ENCODE assay signal across 5 worm cellular contexts in genomic region chrIV:10858300-10859016, ce11.
TF ChIP-seq lines count a peak whose summit lies in the region.

TSS of gene T11G6.2 (minus strand) at chrIV:10858496.
TSS of gene hars-1 (plus strand) at chrIV:10858957.

TF ChIP-seq in whole organism, L1 larva, 84 proteins besides CTCF, POLR2A, EP300 and RAD21 (continued from another document):
- TF ChIP-seq C34B4.2 (tag; optimal IDR thresholded peaks at IDR 0.05; lab: Kevin White, UChicago) (no peak), ets-5 (GFP tag; IDR thresholded peaks at IDR 0.05; lab: Robert Waterston, UW) (no peak), ceh-82 (tag; optimal IDR thresholded peaks at IDR 0.05; lab: Kevin White, UChicago) (no peak)

TF ChIP-seq in whole organism, L2 larva, 48 proteins besides CTCF, POLR2A, EP300 and RAD21 (continued from another document):
- TF ChIP-seq nhr-129 (tag; optimal IDR thresholded peaks at IDR 0.05; lab: Kevin White, UChicago): peak; percentile 63
- TF ChIP-seq nhr-77 (tag; optimal IDR thresholded peaks at IDR 0.05; lab: Kevin White, UChicago): no peak
- TF ChIP-seq unc-55 (GFP tag; optimal IDR thresholded peaks at IDR 0.05; lab: Kevin White, UChicago): peak; percentile 47
- TF ChIP-seq elt-3 (tag; optimal IDR thresholded peaks at IDR 0.05; lab: Kevin White, UChicago): no peak
- no peak for TF ChIP-seq ztf-1 (GFP tag; conservative IDR thresholded peaks at IDR 0.05; lab: Robert Waterston, UW)
- no peak for TF ChIP-seq nhr-6 (tag; optimal IDR thresholded peaks at IDR 0.05; lab: Kevin White, UChicago)
- TF ChIP-seq mab-5 (tag; optimal IDR thresholded peaks at IDR 0.05; lab: Kevin White, UChicago): no peak
- TF ChIP-seq nhr-11 (tag; optimal IDR thresholded peaks at IDR 0.05; lab: Kevin White, UChicago): no peak

TF ChIP-seq in whole organism, L3 larva, 47 proteins besides CTCF, POLR2A, EP300 and RAD21 (continued from another document):
- peak; percentile 29 for TF ChIP-seq hmg-11 (tag; optimal IDR thresholded peaks at IDR 0.05; lab: Kevin White, UChicago)

TF ChIP-seq in whole organism, L4 larva, 104 proteins besides CTCF, POLR2A, EP300 and RAD21 (continued from another document and continues in another):
- TF ChIP-seq hlh-11 (tag; optimal IDR thresholded peaks at IDR 0.05; lab: Kevin White, UChicago): peak; percentile 52
- no peak for TF ChIP-seq daf-19 (GFP tag; conservative IDR thresholded peaks at IDR 0.05; lab: Robert Waterston, UW)
- no peak for TF ChIP-seq php-3 (GFP tag; IDR thresholded peaks at IDR 0.05; lab: Robert Waterston, UW)
- no peak for TF ChIP-seq mdt-29 (GFP tag; IDR thresholded peaks at IDR 0.05; lab: Robert Waterston, UW)
- TF ChIP-seq F37D6.2 (tag; optimal IDR thresholded peaks at IDR 0.05; lab: Kevin White, UChicago): no peak
- TF ChIP-seq nhr-111 (GFP tag; optimal IDR thresholded peaks at IDR 0.05; lab: Kevin White, UChicago): no peak
- TF ChIP-seq set-16 (GFP tag; IDR thresholded peaks at IDR 0.05; lab: Robert Waterston, UW): no peak
- no peak for TF ChIP-seq nhr-11 (tag; optimal IDR thresholded peaks at IDR 0.05; lab: Kevin White, UChicago)
- no peak for TF ChIP-seq nhr-102 (tag; optimal IDR thresholded peaks at IDR 0.05; lab: Kevin White, UChicago)
- TF ChIP-seq dmd-9 (GFP tag; IDR thresholded peaks at IDR 0.05; lab: Robert Waterston, UW): no peak
- TF ChIP-seq lin-13 (GFP tag; optimal IDR thresholded peaks at IDR 0.05; lab: Kevin White, UChicago): no peak
- TF ChIP-seq sdz-12 (GFP tag; optimal IDR thresholded peaks at IDR 0.05; lab: Kevin White, UChicago): no peak
- TF ChIP-seq unc-39 (tag; optimal IDR thresholded peaks at IDR 0.05; lab: Kevin White, UChicago): no peak
- no peak for TF ChIP-seq ceh-62 (tag; optimal IDR thresholded peaks at IDR 0.05; lab: Kevin White, UChicago)
- no peak for TF ChIP-seq T26A8.4 (GFP tag; IDR thresholded peaks at IDR 0.05; lab: Robert Waterston, UW)
- TF ChIP-seq F26F4.8 (GFP tag; conservative IDR thresholded peaks at IDR 0.05; lab: Robert Waterston, UW): no peak
- no peak for TF ChIP-seq saeg-2 (GFP tag; IDR thresholded peaks at IDR 0.05; lab: Robert Waterston, UW)
- TF ChIP-seq fkh-10 (GFP tag; optimal IDR thresholded peaks at IDR 0.05; lab: Kevin White, UChicago): no peak
- TF ChIP-seq aha-1 (tag; lab: Kevin White, UChicago): no peak
- TF ChIP-seq Y75B8A.6 (GFP tag; IDR thresholded peaks at IDR 0.05; lab: Robert Waterston, UW): no peak
- no peak for TF ChIP-seq madf-9 (GFP tag; conservative IDR thresholded peaks at IDR 0.05; lab: Robert Waterston, UW)
- TF ChIP-seq ama-1 (optimal IDR thresholded peaks at IDR 0.05; lab: Kevin White, UChicago): no peak
- no peak for TF ChIP-seq unc-130 (GFP tag; optimal IDR thresholded peaks at IDR 0.05; lab: Kevin White, UChicago)
- TF ChIP-seq nhr-25 (tag; optimal IDR thresholded peaks at IDR 0.05; lab: Kevin White, UChicago; ENCODE audit: borderline replicate concordance, insufficient read depth): no peak
- no peak for TF ChIP-seq aly-2 (tag; optimal IDR thresholded peaks at IDR 0.05; lab: Kevin White, UChicago)
- TF ChIP-seq lin-15B (tag; optimal IDR thresholded peaks at IDR 0.05; lab: Kevin White, UChicago): no peak
- TF ChIP-seq tra-1 (GFP tag; IDR thresholded peaks at IDR 0.05; lab: Robert Waterston, UW): no peak
- TF ChIP-seq zag-1 (tag; optimal IDR thresholded peaks at IDR 0.05; lab: Kevin White, UChicago): no peak
- TF ChIP-seq attf-4 (tag; optimal IDR thresholded peaks at IDR 0.05; lab: Kevin White, UChicago): no peak
- no peak for TF ChIP-seq nhr-237 (tag; optimal IDR thresholded peaks at IDR 0.05; lab: Kevin White, UChicago)
- no peak for TF ChIP-seq daf-8 (GFP tag; IDR thresholded peaks at IDR 0.05; lab: Robert Waterston, UW)
- TF ChIP-seq lir-3 (tag; optimal IDR thresholded peaks at IDR 0.05; lab: Kevin White, UChicago): no peak
- TF ChIP-seq lsy-2 (tag; optimal IDR thresholded peaks at IDR 0.05; lab: Kevin White, UChicago): peak in 1 of 2 experiments; percentile 40
- TF ChIP-seq Y48G9A.11 (GFP tag; IDR thresholded peaks at IDR 0.05; lab: Robert Waterston, UW): no peak
- TF ChIP-seq vab-7 (GFP tag; IDR thresholded peaks at IDR 0.05; lab: Robert Waterston, UW): no peak
- no peak for TF ChIP-seq ceh-20 (GFP tag; IDR thresholded peaks at IDR 0.05; lab: Robert Waterston, UW)
- TF ChIP-seq dpl-1 (GFP tag; optimal IDR thresholded peaks at IDR 0.05; lab: Kevin White, UChicago): no peak
- peak; percentile 51 for TF ChIP-seq mes-2 (tag; optimal IDR thresholded peaks at IDR 0.05; lab: Kevin White, UChicago; ENCODE audit: poor library complexity, severe bottlenecking)
- TF ChIP-seq jun-1 (tag; optimal IDR thresholded peaks at IDR 0.05; lab: Kevin White, UChicago): no peak
- TF ChIP-seq zfp-2 (tag; optimal IDR thresholded peaks at IDR 0.05; lab: Kevin White, UChicago): no peak
- peak; percentile 66 for TF ChIP-seq lin-38 (GFP tag; IDR thresholded peaks at IDR 0.05; lab: Robert Waterston, UW)
- peak; percentile 98 for TF ChIP-seq mxl-3 (GFP tag; optimal IDR thresholded peaks at IDR 0.05; lab: Kevin White, UChicago)
- no peak for TF ChIP-seq ZK546.5 (tag; optimal IDR thresholded peaks at IDR 0.05; lab: Kevin White, UChicago)
- TF ChIP-seq egl-27 (tag; optimal IDR thresholded peaks at IDR 0.05; lab: Kevin White, UChicago): no peak
- no peak for TF ChIP-seq lim-7 (GFP tag; IDR thresholded peaks at IDR 0.05; lab: Robert Waterston, UW)
- no peak for TF ChIP-seq mxl-2 (GFP tag; conservative IDR thresholded peaks at IDR 0.05; lab: Robert Waterston, UW)
- TF ChIP-seq ceh-32 (tag; optimal IDR thresholded peaks at IDR 0.05; lab: Kevin White, UChicago; ENCODE audit: poor library complexity): no peak
- TF ChIP-seq ces-1 (GFP tag; optimal IDR thresholded peaks at IDR 0.05; lab: Kevin White, UChicago): no peak
- TF ChIP-seq nhr-48 (tag; optimal IDR thresholded peaks at IDR 0.05; lab: Kevin White, UChicago): no peak
- no peak for TF ChIP-seq daf-16 (GFP tag; optimal IDR thresholded peaks at IDR 0.05; lab: Kevin White, UChicago)
- peak; percentile 84 for TF ChIP-seq daf-16 (tag; optimal IDR thresholded peaks at IDR 0.05; lab: Kevin White, UChicago)
- TF ChIP-seq ztf-11 (tag; optimal IDR thresholded peaks at IDR 0.05; lab: Kevin White, UChicago): no peak
- peak; percentile 24 for TF ChIP-seq nhr-6 (tag; optimal IDR thresholded peaks at IDR 0.05; lab: Kevin White, UChicago)
- TF ChIP-seq nhr-28 (tag; optimal IDR thresholded peaks at IDR 0.05; lab: Kevin White, UChicago): peak; percentile 76
- peak; percentile 71; the same call in 1 of the 2 replicates for TF ChIP-seq dmd-6 (GFP tag; IDR thresholded peaks at IDR 0.05; lab: Robert Waterston, UW)
- TF ChIP-seq F44E2.7 (GFP tag; IDR thresholded peaks at IDR 0.05; lab: Robert Waterston, UW): no peak
- TF ChIP-seq lin-39 (tag; optimal IDR thresholded peaks at IDR 0.05; lab: Kevin White, UChicago): no peak
- TF ChIP-seq dmd-8 (GFP tag; IDR thresholded peaks at IDR 0.05; lab: Robert Waterston, UW): no peak
- TF ChIP-seq pha-4 (GFP tag; IDR thresholded peaks at IDR 0.05; lab: Robert Waterston, UW): no peak
- TF ChIP-seq pha-4 (tag; optimal IDR thresholded peaks at IDR 0.05; lab: Kevin White, UChicago): no peak
- no peak for TF ChIP-seq daf-12 (tag; optimal IDR thresholded peaks at IDR 0.05; lab: Kevin White, UChicago)
- TF ChIP-seq hif-1 (tag; optimal IDR thresholded peaks at IDR 0.05; lab: Kevin White, UChicago): no peak
- peak; percentile 74 for TF ChIP-seq nhr-77 (tag; optimal IDR thresholded peaks at IDR 0.05; lab: Kevin White, UChicago)
- no peak for TF ChIP-seq nhr-41 (GFP tag; IDR thresholded peaks at IDR 0.05; lab: Robert Waterston, UW)

TF ChIP-seq in whole organism, young adult, 124 proteins besides CTCF, POLR2A, EP300 and RAD21 (continued from another document):
- TF ChIP-seq mxl-1 (tag; optimal IDR thresholded peaks at IDR 0.05; lab: Kevin White, UChicago): no peak
- no peak for TF ChIP-seq ekl-4 (GFP tag; IDR thresholded peaks at IDR 0.05; lab: Robert Waterston, UW)
- TF ChIP-seq snpc-4 (GFP tag; optimal IDR thresholded peaks at IDR 0.05; lab: Kevin White, UChicago): no peak
- TF ChIP-seq snpc-4 (tag; optimal IDR thresholded peaks at IDR 0.05; lab: Kevin White, UChicago): peak in 1 of 4 experiments; percentile 21
- no peak for TF ChIP-seq ZK185.1 (tag; optimal IDR thresholded peaks at IDR 0.05; lab: Kevin White, UChicago; ENCODE audit: poor library complexity, severe bottlenecking)
- TF ChIP-seq gei-17 (GFP tag; optimal IDR thresholded peaks at IDR 0.05; lab: Kevin White, UChicago): no peak
- no peak for TF ChIP-seq rcor-1 (GFP tag; IDR thresholded peaks at IDR 0.05; lab: Robert Waterston, UW)
- no peak for TF ChIP-seq unc-130 (GFP tag; optimal IDR thresholded peaks at IDR 0.05; lab: Kevin White, UChicago)
- TF ChIP-seq die-1 (tag; optimal IDR thresholded peaks at IDR 0.05; lab: Kevin White, UChicago): no peak
- TF ChIP-seq madf-6 (GFP tag; IDR thresholded peaks at IDR 0.05; lab: Robert Waterston, UW): peak; percentile 99
- 0 out of 2 replicates have a peak, but pooled peaks have one; percentile 48 for TF ChIP-seq dox-1 (GFP tag; IDR thresholded peaks at IDR 0.05; lab: Robert Waterston, UW)
- TF ChIP-seq madf-8 (GFP tag; conservative IDR thresholded peaks at IDR 0.05; lab: Robert Waterston, UW): peak; percentile 97
- TF ChIP-seq ceh-91 (GFP tag; IDR thresholded peaks at IDR 0.05; lab: Robert Waterston, UW): peak; percentile 53; the same call in 1 of the 2 replicates
- TF ChIP-seq F39B2.1 (GFP tag; IDR thresholded peaks at IDR 0.05; lab: Robert Waterston, UW): no peak
- TF ChIP-seq attf-3 (GFP tag; conservative IDR thresholded peaks at IDR 0.05; lab: Robert Waterston, UW): no peak
- TF ChIP-seq atf-7 (tag; optimal IDR thresholded peaks at IDR 0.05; lab: Kevin White, UChicago): no peak
- TF ChIP-seq cebp-2 (GFP tag; IDR thresholded peaks at IDR 0.05; lab: Robert Waterston, UW): no peak
- peak; percentile 87 for TF ChIP-seq lsl-1 (GFP tag; optimal IDR thresholded peaks at IDR 0.05; lab: Kevin White, UChicago)
- no peak for TF ChIP-seq egl-18 (GFP tag; IDR thresholded peaks at IDR 0.05; lab: Robert Waterston, UW)
- no peak for TF ChIP-seq sptf-2 (GFP tag; optimal IDR thresholded peaks at IDR 0.05; lab: Kevin White, UChicago)
- TF ChIP-seq B0019.2 (GFP tag; conservative IDR thresholded peaks at IDR 0.05; lab: Robert Waterston, UW): no peak
- TF ChIP-seq snpc-1.1 (tag; optimal IDR thresholded peaks at IDR 0.05; lab: Kevin White, UChicago; ENCODE audit: insufficient read depth): no peak
- TF ChIP-seq mcd-1 (GFP tag; IDR thresholded peaks at IDR 0.05; lab: Robert Waterston, UW): peak; percentile 49; the same call in 1 of the 2 replicates
- peak; percentile 89 for TF ChIP-seq F33H1.4 (GFP tag; IDR thresholded peaks at IDR 0.05; lab: Robert Waterston, UW)
- TF ChIP-seq nhr-120 (GFP tag; IDR thresholded peaks at IDR 0.05; lab: Robert Waterston, UW): no peak
- TF ChIP-seq K11D2.4 (GFP tag; IDR thresholded peaks at IDR 0.05; lab: Robert Waterston, UW): no peak
- no peak for TF ChIP-seq Y53F4B.3 (GFP tag; IDR thresholded peaks at IDR 0.05; lab: Robert Waterston, UW)
- TF ChIP-seq aptf-3 (GFP tag; IDR thresholded peaks at IDR 0.05; lab: Robert Waterston, UW): no peak
- TF ChIP-seq rec-8 (tag; optimal IDR thresholded peaks at IDR 0.05; lab: Kevin White, UChicago): no peak
- TF ChIP-seq B0261.1 (tag; optimal IDR thresholded peaks at IDR 0.05; lab: Kevin White, UChicago): no peak
- TF ChIP-seq attf-5 (GFP tag; optimal IDR thresholded peaks at IDR 0.05; lab: Kevin White, UChicago): peak; percentile 69
- TF ChIP-seq let-526 (GFP tag; IDR thresholded peaks at IDR 0.05; lab: Robert Waterston, UW): no peak
- TF ChIP-seq B0336.3 (GFP tag; IDR thresholded peaks at IDR 0.05; lab: Robert Waterston, UW): no peak
- TF ChIP-seq pha-4 (tag; optimal IDR thresholded peaks at IDR 0.05; lab: Kevin White, UChicago): no peak
- no peak for TF ChIP-seq lin-26 (GFP tag; IDR thresholded peaks at IDR 0.05; lab: Robert Waterston, UW)
- TF ChIP-seq lin-40 (tag; optimal IDR thresholded peaks at IDR 0.05; lab: Kevin White, UChicago): no peak
- no peak for TF ChIP-seq sea-2 (GFP tag; IDR thresholded peaks at IDR 0.05; lab: Robert Waterston, UW)
TF ChIP-seq in whole organism, young adult: peak in this region for 16.
